Fruit fly (Drosophila melanogaster) whole organism, embryonic: ENCODE results near the gene sima.
A peak's percentile ranks its signal among the peaks of the same experiment; 100 is the strongest.

ENCODE experiments used
- Bdp1 ChIP-seq: fragments of 200-800 bp; sonication (Bioruptor generic); optimal IDR thresholded peaks from 3 replicates; lab custom pipeline; 2016; ENCODE audit warnings: missing biosample characterization, missing genetic modification characterization
- C15 ChIP-seq: fragments of 200-800 bp; sonication (Bioruptor generic); IDR thresholded peaks from 3 replicates; pipeline ENCODE4 v1.3.6; 2022; ENCODE audit warnings: missing biosample characterization, missing genetic modification characterization
- CG11504 ChIP-seq: fragments of 200-800 bp; sonication (Bioruptor generic); optimal IDR thresholded peaks from 3 replicates; lab custom pipeline; 2019; ENCODE audit warnings: missing biosample characterization, mild to moderate bottlenecking, missing genetic modification characterization, moderate library complexity
- CG1603 ChIP-seq: fragments of 200-800 bp; sonication (Bioruptor generic); optimal IDR thresholded peaks from 2 replicates; lab custom pipeline; 2019; ENCODE audit warnings: missing biosample characterization, mild to moderate bottlenecking, missing genetic modification characterization, moderate library complexity
- CG17912 ChIP-seq: fragments of 200-800 bp; sonication (Bioruptor generic); optimal IDR thresholded peaks from 2 replicates; lab custom pipeline; 2018; ENCODE audit warnings: missing biosample characterization, mild to moderate bottlenecking, missing genetic modification characterization
- CG18476 ChIP-seq: fragments of 200-800 bp; sonication (Bioruptor generic); optimal IDR thresholded peaks from 2 replicates; lab custom pipeline; 2016; ENCODE audit warnings: missing biosample characterization, mild to moderate bottlenecking, missing genetic modification characterization
- CG2199 ChIP-seq: fragments of 200-800 bp; sonication (Bioruptor generic); IDR thresholded peaks from 3 replicates; pipeline ENCODE4 v1.3.6; 2022; ENCODE audit warnings: missing biosample characterization, missing genetic modification characterization
- CG2712 ChIP-seq: fragments of 200-800 bp; optimal IDR thresholded peaks from 3 replicates; lab custom pipeline; 2019; ENCODE audit warnings: missing biosample characterization, mild to moderate bottlenecking, missing genetic modification characterization, moderate library complexity
- CG31388 ChIP-seq: fragments of 200-800 bp; sonication (Bioruptor generic); optimal IDR thresholded peaks from 2 replicates; lab custom pipeline; 2016; ENCODE audit warnings: missing biosample characterization, missing genetic modification characterization
- CG3281 ChIP-seq: fragments of 200-800 bp; sonication (Bioruptor generic); optimal IDR thresholded peaks from 3 replicates; lab custom pipeline; 2017; ENCODE audit warnings: missing biosample characterization, mild to moderate bottlenecking, missing genetic modification characterization
- CG34224 ChIP-seq: fragments of 200-800 bp; sonication (Bioruptor generic); IDR thresholded peaks from 3 replicates; pipeline ENCODE4 v1.3.6; 2022; ENCODE audit warnings: missing biosample characterization, missing genetic modification characterization; ENCODE audit not compliant: partially characterized antibody
- CG3995 ChIP-seq: fragments of 200-800 bp; sonication (Bioruptor generic); optimal IDR thresholded peaks from 3 replicates; lab custom pipeline; 2016; ENCODE audit warnings: missing biosample characterization, missing genetic modification characterization
- CG6654 ChIP-seq: fragments of 200-800 bp; sonication (Bioruptor generic); optimal IDR thresholded peaks from 2 replicates; lab custom pipeline; 2017; ENCODE audit warnings: missing biosample characterization, mild to moderate bottlenecking, missing genetic modification characterization
- CG6791 ChIP-seq: fragments of 200-800 bp; sonication (Bioruptor generic); IDR thresholded peaks from 3 replicates; pipeline ENCODE4 v1.3.6; 2022; ENCODE audit warnings: missing biosample characterization, missing genetic modification characterization; ENCODE audit not compliant: partially characterized antibody
- CrebB ChIP-seq: fragments of 200-800 bp; sonication (Bioruptor generic); optimal IDR thresholded peaks from 3 replicates; lab custom pipeline; 2018; ENCODE audit warnings: missing biosample characterization, mild to moderate bottlenecking, missing genetic modification characterization
- Dip3 ChIP-seq: fragments of 200-800 bp; sonication (Bioruptor generic); optimal IDR thresholded peaks from 3 replicates; lab custom pipeline; 2016; ENCODE audit warnings: missing biosample characterization, missing genetic modification characterization
- HHEX ChIP-seq: fragments of 200-800 bp; sonication (Bioruptor generic); optimal IDR thresholded peaks from 3 replicates; lab custom pipeline; 2017; ENCODE audit warnings: missing biosample characterization, mild to moderate bottlenecking, missing genetic modification characterization, missing genetic modification reagents
- HLHmδ ChIP-seq: fragments of 200-800 bp; sonication (Bioruptor generic); optimal IDR thresholded peaks from 2 replicates; lab custom pipeline; 2018; ENCODE audit warnings: missing biosample characterization, mild to moderate bottlenecking, missing genetic modification characterization, moderate library complexity
- Hand ChIP-seq: fragments of 200-800 bp; sonication (Bioruptor generic); optimal IDR thresholded peaks from 2 replicates; lab custom pipeline; 2017; ENCODE audit warnings: mild to moderate bottlenecking, missing biosample characterization, missing genetic modification reagents, missing genetic modification characterization
- HmgD ChIP-seq: fragments of 200-800 bp; sonication (Bioruptor generic); optimal IDR thresholded peaks from 3 replicates; lab custom pipeline; 2016; ENCODE audit warnings: missing biosample characterization, missing genetic modification characterization
- HmgZ ChIP-seq: fragments of 200-800 bp; sonication (Bioruptor generic); optimal IDR thresholded peaks from 2 replicates; lab custom pipeline; 2018; ENCODE audit warnings: missing biosample characterization, mild to moderate bottlenecking, missing genetic modification characterization
- Hr39 ChIP-seq: fragments of >200 bp; optimal IDR thresholded peaks from 2 replicates; lab custom pipeline; 2017
- Hr78 ChIP-seq, 2 experiments: fragments of 200-800 bp in 1 of 2; fragments of >200 bp in 1 of 2; sonication (Bioruptor generic) in 1 of 2; optimal IDR thresholded peaks; 2 replicates each; lab custom pipeline; 2017 to 2019; ENCODE audit warnings: missing biosample characterization in 2 of 2, missing genetic modification characterization in 2 of 2, mild to moderate bottlenecking in 1 of 2, moderate library complexity in 1 of 2
- Lpt ChIP-seq: fragments of >200 bp; optimal IDR thresholded peaks from 2 replicates; lab custom pipeline; 2018; ENCODE audit warnings: missing biosample characterization, missing genetic modification characterization
- MESR4 ChIP-seq: fragments of 200-800 bp; sonication (Bioruptor generic); optimal IDR thresholded peaks from 2 replicates; lab custom pipeline; 2018; ENCODE audit warnings: missing biosample characterization, mild to moderate bottlenecking, missing genetic modification characterization, moderate library complexity
- ac ChIP-seq: fragments of 200-800 bp; sonication (Bioruptor generic); optimal IDR thresholded peaks from 3 replicates; lab custom pipeline; 2017; ENCODE audit warnings: missing biosample characterization, mild to moderate bottlenecking, missing genetic modification characterization
- amos ChIP-seq: fragments of 200-800 bp; sonication (Bioruptor generic); IDR thresholded peaks from 2 replicates; pipeline ENCODE4 v1.3.6; 2022; ENCODE audit warnings: missing biosample characterization, missing genetic modification characterization; ENCODE audit not compliant: partially characterized antibody
- corto ChIP-seq: fragments of 200-800 bp; sonication (Bioruptor generic); optimal IDR thresholded peaks from 2 replicates; lab custom pipeline; 2016; ENCODE audit warnings: missing biosample characterization, mild to moderate bottlenecking, missing genetic modification characterization, moderate library complexity
- croc ChIP-seq: fragments of 200-800 bp; sonication (Bioruptor generic); conservative IDR thresholded peaks from 3 replicates; pipeline ENCODE4 v1.3.6; 2022; ENCODE audit warnings: missing biosample characterization, missing genetic modification characterization
- danr ChIP-seq: fragments of 200-800 bp; sonication (Bioruptor generic); IDR thresholded peaks from 2 replicates; pipeline ENCODE4 v1.3.6; 2022; ENCODE audit warnings: missing biosample characterization, missing genetic modification characterization
- dmrt11E ChIP-seq: fragments of 200-800 bp; sonication (Bioruptor generic); optimal IDR thresholded peaks from 3 replicates; lab custom pipeline; 2018; ENCODE audit warnings: missing biosample characterization, mild to moderate bottlenecking, missing genetic modification characterization, moderate library complexity
- dpn ChIP-seq, 2 experiments: fragments of 200-800 bp; sonication (Bioruptor generic); optimal IDR thresholded peaks; 3 replicates each; lab custom pipeline; 2016; ENCODE audit warnings: missing biosample characterization in 2 of 2, missing genetic modification characterization in 2 of 2
- gsb-n ChIP-seq: fragments of 200-800 bp; sonication (Bioruptor generic); optimal IDR thresholded peaks from 3 replicates; lab custom pipeline; 2018; ENCODE audit warnings: missing biosample characterization, mild to moderate bottlenecking, missing genetic modification characterization
- hbn ChIP-seq: fragments of 200-800 bp; sonication (Bioruptor generic); IDR thresholded peaks from 2 replicates; pipeline ENCODE4 v1.3.6; 2022; ENCODE audit warnings: missing biosample characterization, missing genetic modification characterization; ENCODE audit not compliant: partially characterized antibody
- klu ChIP-seq: fragments of 200-800 bp; sonication (Bioruptor generic); IDR thresholded peaks from 2 replicates; pipeline ENCODE4 v1.3.6; 2022; ENCODE audit warnings: missing biosample characterization, missing genetic modification characterization
- nom ChIP-seq: fragments of 200-800 bp; sonication (Bioruptor generic); optimal IDR thresholded peaks from 2 replicates; lab custom pipeline; 2017; ENCODE audit warnings: missing biosample characterization, missing genetic modification characterization, mild to moderate bottlenecking, moderate library complexity, missing genetic modification reagents
- oc ChIP-seq: fragments of 200-800 bp; sonication (Bioruptor generic); optimal IDR thresholded peaks from 2 replicates; lab custom pipeline; 2018; ENCODE audit warnings: missing biosample characterization, mild to moderate bottlenecking, missing genetic modification characterization, moderate library complexity
- onecut ChIP-seq: fragments of 200-800 bp; sonication (Bioruptor generic); IDR thresholded peaks from 2 replicates; pipeline ENCODE4 v1.3.6; 2022; ENCODE audit warnings: missing biosample characterization, missing genetic modification characterization
- org-1 ChIP-seq: fragments of 200-800 bp; sonication (Bioruptor generic); optimal IDR thresholded peaks from 2 replicates; lab custom pipeline; 2017; ENCODE audit warnings: missing biosample characterization, missing genetic modification characterization
- prd ChIP-seq, 3 experiments: fragments of >200 bp in 2 of 3; fragments of 200-800 bp in 1 of 3; sonication (Bioruptor generic) in 1 of 3; optimal IDR thresholded peaks in 2 of 3; IDR thresholded peaks in 1 of 3; 2 replicates in 2 of 3; 3 replicates in 1 of 3; pipeline versions ENCODE4 v1.3.6 to Lab custom; 2017 to 2022; ENCODE audit warnings: missing biosample characterization in 1 of 3, missing genetic modification characterization in 1 of 3
- pzg ChIP-seq: fragments of 200-800 bp; sonication (Bioruptor generic); optimal IDR thresholded peaks from 3 replicates; lab custom pipeline; 2018; ENCODE audit warnings: missing biosample characterization, mild to moderate bottlenecking, missing genetic modification characterization, moderate library complexity
- sisA ChIP-seq: fragments of 200-800 bp; sonication (Bioruptor generic); IDR thresholded peaks from 2 replicates; pipeline ENCODE4 v1.3.6; 2022; ENCODE audit warnings: missing biosample characterization, missing genetic modification characterization
- slbo ChIP-seq: fragments of 200-800 bp; sonication (Bioruptor generic); IDR thresholded peaks from 2 replicates; pipeline ENCODE4 v1.3.6; 2022; ENCODE audit warnings: missing biosample characterization, missing genetic modification characterization
- ssp ChIP-seq: fragments of 200-800 bp; sonication (Bioruptor generic); IDR thresholded peaks from 2 replicates; pipeline ENCODE4 v1.3.6; 2022; ENCODE audit warnings: missing biosample characterization, missing genetic modification characterization
- tgo ChIP-seq: fragments of 200-800 bp; sonication (Bioruptor generic); IDR thresholded peaks from 3 replicates; pipeline ENCODE4 v1.3.6; 2022; ENCODE audit warnings: missing biosample characterization, missing genetic modification characterization
- trem ChIP-seq: fragments of 200-800 bp; optimal IDR thresholded peaks from 3 replicates; lab custom pipeline; 2019; ENCODE audit warnings: missing biosample characterization, mild to moderate bottlenecking, missing genetic modification characterization, moderate library complexity
- twi ChIP-seq: fragments of 200-800 bp; optimal IDR thresholded peaks from 2 replicates; lab custom pipeline; 2019; ENCODE audit warnings: missing biosample characterization, mild to moderate bottlenecking, missing genetic modification characterization, moderate library complexity
- wor ChIP-seq: fragments of 200-800 bp; sonication (Bioruptor generic); IDR thresholded peaks from 2 replicates; pipeline ENCODE4 v1.3.6; 2022; ENCODE audit warnings: missing biosample characterization, missing genetic modification characterization
- zfh1 ChIP-seq: fragments of 200-800 bp; sonication (Bioruptor generic); IDR thresholded peaks from 3 replicates; pipeline ENCODE4 v1.3.6; 2022; ENCODE audit warnings: missing biosample characterization, missing genetic modification characterization

The sima gene

DNA sequence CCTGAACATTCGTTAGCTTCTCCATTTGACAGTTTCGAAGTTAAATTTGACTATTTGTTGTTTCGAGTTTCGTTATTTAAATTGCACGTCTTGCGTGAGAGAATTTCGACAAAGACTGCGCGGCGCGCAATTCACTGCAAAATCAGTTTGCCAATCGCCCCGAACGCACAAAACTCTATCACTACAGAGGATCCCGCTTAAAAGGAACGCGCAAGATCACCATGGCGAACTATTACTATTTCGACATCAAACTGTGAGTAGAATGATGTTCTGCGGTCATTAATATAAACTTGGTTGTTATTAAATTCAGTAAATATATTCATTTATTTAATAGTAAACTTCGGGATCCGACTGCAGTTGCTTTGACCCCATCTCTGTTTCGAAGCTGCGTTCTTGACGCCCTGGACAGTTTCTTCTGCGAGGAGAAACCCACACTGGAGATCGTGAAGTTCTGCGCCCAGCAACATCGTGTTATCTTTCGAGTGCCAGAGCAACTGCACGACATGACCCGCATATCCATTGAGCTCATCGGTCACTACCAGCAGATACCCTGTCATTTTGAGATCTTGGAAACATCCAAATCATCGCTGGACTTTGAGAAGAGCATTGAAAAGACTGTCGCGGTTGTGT, 2.1 kb upstream of the sima start, which contains the start of the genes Rpp14b and spn-A (continued):
- TF ChIP-seq Hand (no peak), klu (0 out of 2 replicates have a peak, but pooled peaks have one; percentile 21), CG34224 (no peak), CG2199 (GFP tag; lab: Robert Waterston, UW) (no peak; the same call in 2 of the 3 replicates), C15 (GFP tag; lab: Robert Waterston, UW) (no peak), corto (no peak), Bdp1 (GFP tag; lab: Kevin White, UChicago) (no peak), CG6654 (no peak), HmgD (no peak), pzg (GFP tag; lab: Kevin White, UChicago) (peak; percentile 46), org-1 (no peak), CG1603 (tag; lab: Kevin White, UChicago) (peak; percentile 36), Hr39 (lab: Kevin White, UChicago) (no peak), MESR4 (GFP tag; lab: Kevin White, UChicago) (peak; percentile 48), hbn (no peak), gsb-n (tag; lab: Kevin White, UChicago) (no peak), CG18476 (no peak), danr (no peak), slbo (peak; percentile 79), zfh1 (GFP tag; lab: Robert Waterston, UW) (no peak), CG31388 (GFP tag; lab: Kevin White, UChicago) (no peak), CG17912 (GFP tag; lab: Kevin White, UChicago) (no peak), tgo (GFP tag; lab: Robert Waterston, UW) (peak; percentile 35; the same call in 1 of the 3 replicates), prd (optimal IDR thresholded peaks at IDR 0.05; lab: Kevin White, UChicago) (no peak), prd (GFP tag; IDR thresholded peaks at IDR 0.05; lab: Robert Waterston, UW) (peak; percentile 56; the same call in 2 of the 3 replicates), ssp (GFP tag; lab: Robert Waterston, UW) (no peak), CG11504 (no peak), CG3281 (GFP tag; lab: Kevin White, UChicago) (no peak), nom (no peak), croc (no peak), Dip3 (GFP tag; lab: Kevin White, UChicago) (no peak), sisA (GFP tag; lab: Robert Waterston, UW) (peak; percentile 25; the same call in 1 of the 2 replicates), Lpt (GFP tag; lab: Kevin White, UChicago) (no peak), HHEX (GFP tag; lab: Kevin White, UChicago) (no peak), HLHmδ (no peak), twi (tag; lab: Kevin White, UChicago) (no peak), amos (no peak; the same call in 1 of the 2 replicates), trem (tag; lab: Kevin White, UChicago) (no peak), onecut (GFP tag; lab: Robert Waterston, UW) (no peak), CG2712 (no peak), oc (no peak), HmgZ (tag; lab: Kevin White, UChicago) (peak; percentile 25), dmrt11E (no peak), CrebB (tag; lab: Kevin White, UChicago) (no peak), dpn (GFP tag; optimal IDR thresholded peaks at IDR 0.05; lab: Kevin White, UChicago) (no peak), CG3995 (peak; percentile 1), wor (GFP tag; lab: Robert Waterston, UW) (no peak), ac (GFP tag; lab: Kevin White, UChicago) (no peak), CG6791 (GFP tag; lab: Robert Waterston, UW) (no peak), Hr78 (GFP tag; optimal IDR thresholded peaks at IDR 0.05; lab: Kevin White, UChicago) (no peak)
